Fruit fly (Drosophila melanogaster): ENCODE data around the gene CG12096.
A peak's percentile ranks its signal among the peaks of the same experiment; 100 is the strongest.

DNA sequence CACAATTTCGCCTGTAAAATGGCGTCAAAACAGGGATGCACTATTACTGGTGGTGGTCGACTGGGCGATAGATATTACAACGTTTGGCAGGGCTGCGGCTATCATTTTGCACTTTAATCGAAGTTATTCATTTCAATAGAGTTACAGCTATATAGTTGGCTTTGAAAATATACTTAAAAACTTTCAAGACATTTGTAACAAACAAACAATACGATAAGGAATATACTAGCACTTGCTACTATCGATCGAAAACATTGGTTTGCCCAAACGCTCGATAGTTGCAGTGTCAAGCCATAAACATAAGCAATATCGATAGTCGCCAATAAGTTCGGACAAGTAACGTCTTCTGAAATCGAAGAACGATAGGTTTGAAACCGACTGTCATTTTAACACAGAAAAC is at the start of gene CG12096, which contains the start of gene Bap60:
- TF ChIP-seq Snoo (tag; optimal IDR thresholded peaks at IDR 0.05) (peak; percentile 51), EcR (GFP tag; optimal IDR thresholded peaks at IDR 0.05) (no peak), D1 (tag; optimal IDR thresholded peaks at IDR 0.05) (no peak)
